Fruit fly (Drosophila melanogaster): ENCODE measurements around the gene CAH5.

Gene CAH5

dm6 chr3R:31262298-31262697 lies at the start of gene CAH5:
CAH5 (plus strand) TSS chr3R:31262598.
- no peak for TF ChIP-seq CTCF (optimal IDR thresholded peaks at IDR 0.05)
- TF ChIP-seq CG8478 (optimal IDR thresholded peaks at IDR 0.05) = no peak

DNA sequence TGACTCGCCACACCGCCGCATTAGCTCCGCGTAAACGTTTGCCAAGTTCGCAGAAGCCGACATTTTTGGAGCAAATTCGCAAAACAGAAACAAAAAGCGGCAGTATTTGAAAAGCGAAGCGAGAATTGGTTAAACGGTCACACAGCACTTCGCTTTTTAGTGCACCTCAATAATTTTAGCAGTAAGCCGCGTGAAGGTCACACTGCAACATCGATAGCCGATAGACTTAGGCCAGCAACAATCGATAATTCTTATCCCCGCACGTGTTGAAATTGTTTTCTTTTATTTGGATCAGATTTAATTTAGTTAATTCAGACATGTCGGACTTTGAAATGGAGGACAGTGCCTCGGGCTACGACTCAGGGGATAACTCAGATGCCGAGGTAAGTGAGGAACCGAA lies 49.2 kb upstream of the CAH5 start, which contains the start of the genes Zwilch and CG1542:
Zwilch (minus strand) TSS at position 150 of the 400 bp plus-strand sequence.
CG1542 (plus strand) TSS at position 232 of the 400 bp plus-strand sequence.
- peak; percentile 29 to 34 for TF ChIP-seq CTCF (optimal IDR thresholded peaks at IDR 0.05)
- no peak for TF ChIP-seq CG8478 (optimal IDR thresholded peaks at IDR 0.05)

DNA sequence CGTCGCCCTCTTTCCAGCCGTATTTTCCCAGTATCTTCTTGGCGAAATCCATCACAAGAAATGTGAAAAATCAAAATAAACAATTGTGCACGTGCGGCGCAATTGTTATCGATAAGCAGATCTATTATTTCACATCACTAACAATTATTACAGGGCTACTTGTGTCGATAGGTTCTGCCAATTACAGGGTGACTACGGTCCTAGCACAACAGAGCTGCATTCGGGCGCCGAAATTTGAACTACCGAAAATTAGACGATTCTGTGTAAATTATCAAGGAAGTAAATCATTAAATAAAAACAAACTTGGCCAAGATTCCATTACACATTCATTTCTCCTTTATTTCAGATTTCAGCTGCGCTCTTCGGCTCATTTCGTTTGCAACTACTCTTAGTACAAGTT lies 46.6 kb upstream of the CAH5 start, which contains the start of gene CG15561:
CG15561 (minus strand) TSS at position 113 of the 400 bp plus-strand sequence.
- TF ChIP-seq CTCF (optimal IDR thresholded peaks at IDR 0.05) (no peak), CG8478 (optimal IDR thresholded peaks at IDR 0.05) (no peak)

- TF ChIP-seq CTCF (optimal IDR thresholded peaks at IDR 0.05) = no peak
Observed at dm6 chr3R:31218214-31218876, 44.1 kb upstream of the CAH5 start.

DNA sequence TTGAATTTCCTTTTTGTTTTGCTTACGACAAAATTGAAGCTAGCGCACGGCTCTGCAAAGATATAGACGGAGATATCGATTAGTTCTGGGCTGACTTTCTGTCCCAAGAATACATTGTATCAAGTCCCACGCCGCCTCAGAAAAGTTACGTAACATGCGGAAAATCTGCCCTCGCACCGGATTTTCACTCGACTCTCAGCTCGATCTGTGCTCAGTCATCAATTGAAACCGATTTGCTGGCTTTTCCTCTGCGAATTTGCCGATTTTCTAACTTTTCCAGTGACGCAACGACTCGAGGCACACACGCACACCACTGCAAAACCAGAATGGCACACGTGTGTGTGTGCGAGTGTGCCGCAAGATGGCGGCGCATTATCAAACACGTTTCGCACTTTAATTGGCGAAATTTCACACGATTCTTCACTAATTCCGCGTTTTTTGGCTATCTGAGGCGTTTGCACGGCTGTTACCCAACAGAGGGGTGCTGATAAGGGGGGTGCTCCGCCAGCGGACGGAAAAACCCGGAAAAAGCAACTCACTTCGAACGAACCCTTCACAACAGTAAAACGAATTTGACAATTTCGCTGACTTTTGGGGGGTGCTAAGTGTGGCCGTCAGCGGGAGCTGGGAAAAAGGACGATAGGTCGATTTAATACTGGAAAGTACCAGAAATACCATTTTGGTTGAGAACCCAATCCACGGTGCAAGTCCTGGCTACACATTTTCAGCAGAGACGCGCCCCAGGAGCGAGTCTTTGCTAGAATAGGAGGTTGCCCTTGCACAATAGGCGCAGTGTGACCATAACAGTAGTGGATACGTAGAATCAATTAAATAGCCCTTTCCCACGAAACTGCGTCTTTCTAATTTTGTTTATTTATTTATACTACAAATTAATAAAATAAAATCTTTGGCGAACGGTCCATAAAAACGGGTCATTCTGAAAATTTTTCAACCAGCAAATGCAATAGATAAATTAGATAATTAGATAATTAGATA lies 43.1 kb upstream of the CAH5 start, which contains the start of gene ATPsynC:
ATPsynC (minus strand) TSS at position 634 of the 996 bp plus-strand sequence.
- TF ChIP-seq CTCF (optimal IDR thresholded peaks at IDR 0.05) = peak; percentile 75 to 82
- no peak for TF ChIP-seq CG8478 (optimal IDR thresholded peaks at IDR 0.05)

dm6 chr3R:31220456-31221336 lies 41.7 kb upstream of the CAH5 start, which contains the start of gene CG12054:
CG12054 (plus strand) TSS chr3R:31220702.
- TF ChIP-seq CG8478 (optimal IDR thresholded peaks at IDR 0.05) (no peak), CTCF (optimal IDR thresholded peaks at IDR 0.05) (peak; percentile 55 to 58)

dm6 chr3R:31221337-31222047 lies 40.9 kb upstream of the CAH5 start:
- TF ChIP-seq CTCF (optimal IDR thresholded peaks at IDR 0.05) (no peak), CG8478 (optimal IDR thresholded peaks at IDR 0.05) (no peak)

dm6 chr3R:31222125-31222889 lies 40.1 kb upstream of the CAH5 start:
- no peak for TF ChIP-seq CG8478 (optimal IDR thresholded peaks at IDR 0.05)

DNA sequence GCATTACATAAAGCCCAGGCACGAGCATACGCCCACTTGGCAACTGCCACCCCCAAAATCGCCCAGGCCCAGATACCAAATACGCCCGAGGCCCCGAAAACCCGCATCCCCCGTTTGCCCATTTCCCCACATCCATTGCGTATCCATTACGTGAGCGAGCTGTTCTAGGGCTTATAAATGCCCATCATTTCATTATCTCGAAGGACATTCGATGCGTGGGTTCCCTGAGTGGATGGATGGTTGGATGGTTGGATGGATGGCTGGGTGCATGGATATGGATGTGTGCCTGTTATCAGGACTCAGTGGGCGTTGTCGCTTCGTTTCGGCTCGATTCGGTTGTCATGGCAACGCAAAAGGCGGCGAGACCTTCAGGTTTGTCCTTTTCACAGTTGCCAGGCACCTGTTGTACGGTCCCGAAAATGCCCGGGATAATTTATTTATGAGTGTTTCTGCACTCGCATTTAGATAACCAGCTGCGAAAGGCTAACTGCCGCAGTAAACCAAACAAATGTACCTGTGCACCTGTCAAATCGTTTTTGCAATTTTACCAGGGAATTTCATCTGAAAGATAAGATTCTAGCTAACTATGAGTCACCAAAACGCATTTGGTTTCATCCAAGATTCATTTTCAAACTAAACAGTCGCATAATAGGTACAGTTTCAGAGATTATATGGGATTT lies 39.4 kb upstream of the CAH5 start:
- TF ChIP-seq CTCF (optimal IDR thresholded peaks at IDR 0.05) (no peak), CG8478 (optimal IDR thresholded peaks at IDR 0.05) (no peak)

DNA sequence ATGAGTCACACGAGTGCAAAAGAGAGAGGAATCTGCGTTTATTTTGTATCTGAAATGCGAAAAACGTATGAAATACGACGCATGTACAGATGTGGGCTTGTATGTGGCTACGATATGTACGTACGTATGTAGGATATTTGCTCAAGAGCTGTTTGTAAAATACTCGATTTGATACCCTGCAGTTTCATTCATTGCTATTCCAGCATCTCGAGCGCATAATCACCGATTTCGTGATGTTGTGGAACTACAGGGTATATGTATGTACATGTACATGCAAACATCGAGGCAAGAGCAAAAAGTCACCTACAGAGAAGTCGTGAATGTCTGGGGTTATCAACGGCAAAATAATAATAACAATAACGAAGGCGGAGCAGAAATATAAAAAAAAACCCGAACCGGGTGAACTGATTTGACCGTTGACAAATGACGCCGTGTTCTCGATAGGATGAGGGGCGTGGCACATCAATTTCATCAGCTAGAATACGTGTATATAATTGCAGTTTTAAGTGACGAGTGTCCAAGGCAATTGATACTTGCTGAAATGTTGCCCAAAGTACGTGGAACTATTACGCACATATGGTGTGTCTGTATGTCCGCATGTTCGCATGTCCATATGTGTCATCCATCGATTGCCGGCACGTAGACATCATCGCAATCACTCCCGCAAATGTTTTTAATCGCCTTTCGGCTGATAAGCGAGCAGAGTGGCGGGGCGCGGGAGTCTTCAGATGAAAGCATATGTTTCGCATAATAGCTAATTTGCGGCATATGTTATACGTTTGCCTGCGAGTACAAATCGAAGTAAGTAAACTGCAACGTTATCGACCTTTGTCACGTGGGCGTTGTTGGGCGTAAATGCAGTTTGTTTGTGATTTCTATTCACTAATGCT lies 38.2 kb upstream of the CAH5 start:
- no peak for TF ChIP-seq CG8478 (optimal IDR thresholded peaks at IDR 0.05)
- no peak for TF ChIP-seq CTCF (optimal IDR thresholded peaks at IDR 0.05)

- no peak for TF ChIP-seq CTCF (optimal IDR thresholded peaks at IDR 0.05)
- TF ChIP-seq CG8478 (optimal IDR thresholded peaks at IDR 0.05) = no peak
Observed at dm6 chr3R:31225043-31225681, 37.2 kb upstream of the CAH5 start.

Measured in S2 (cell line).